Fruit fly (Drosophila melanogaster): Measurements from ENCODE around the gene MagR.

The MagR gene

DNA sequence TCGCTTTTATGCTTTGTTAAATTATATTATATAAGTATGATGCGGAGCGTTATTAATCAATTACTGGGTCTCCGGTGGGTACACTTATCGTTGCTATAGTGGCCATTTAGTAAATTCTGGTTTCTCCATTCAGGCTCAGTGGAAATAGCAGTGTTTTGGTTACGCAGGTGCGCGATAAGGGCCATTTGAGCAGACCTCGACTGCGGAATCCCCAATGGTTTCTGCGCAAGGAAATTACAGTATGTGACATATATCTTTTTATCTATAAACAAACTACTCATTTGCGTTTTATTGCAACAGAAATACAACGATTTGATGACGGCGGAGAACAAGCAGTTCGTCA lies 27.2 kb downstream of the MagR start:
- TF ChIP-seq CG16779 (tag; optimal IDR thresholded peaks at IDR 0.05) (no peak), CG8119 (GFP tag; IDR thresholded peaks at IDR 0.05) (no peak)

DNA sequence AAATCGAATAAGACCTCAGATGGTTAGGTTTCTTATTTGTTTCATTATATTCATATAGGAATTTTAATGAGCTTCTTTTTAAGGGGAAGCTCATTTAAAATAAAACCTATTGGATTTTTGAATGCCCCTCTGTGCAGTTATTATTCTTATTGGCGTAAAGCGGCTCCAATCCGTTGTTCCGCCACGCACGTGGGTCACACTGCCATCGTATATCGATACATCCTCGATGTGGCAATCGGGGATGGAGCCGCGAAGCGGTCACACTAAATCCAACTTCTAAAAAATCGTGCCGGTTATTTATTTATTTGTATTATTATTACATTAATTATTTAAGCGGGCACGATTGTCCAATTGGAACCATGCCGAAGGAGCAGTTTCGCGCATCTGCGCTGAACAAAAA lies 28.7 kb downstream of the MagR start, which contains the start of gene Polr3A:
Gene Polr3A, plus strand, starts transcription at position 234 of the 400 bp plus-strand sequence.
- TF ChIP-seq Smox (GFP tag; optimal IDR thresholded peaks at IDR 0.05) (no peak), dsx (GFP tag; optimal IDR thresholded peaks at IDR 0.05; ENCODE audit: poor library complexity, severe bottlenecking) (no peak), CG6808 (GFP tag; optimal IDR thresholded peaks at IDR 0.05) (no peak), CG32006 (GFP tag; optimal IDR thresholded peaks at IDR 0.05) (no peak), cyc (GFP tag; optimal IDR thresholded peaks at IDR 0.05) (no peak)

DNA sequence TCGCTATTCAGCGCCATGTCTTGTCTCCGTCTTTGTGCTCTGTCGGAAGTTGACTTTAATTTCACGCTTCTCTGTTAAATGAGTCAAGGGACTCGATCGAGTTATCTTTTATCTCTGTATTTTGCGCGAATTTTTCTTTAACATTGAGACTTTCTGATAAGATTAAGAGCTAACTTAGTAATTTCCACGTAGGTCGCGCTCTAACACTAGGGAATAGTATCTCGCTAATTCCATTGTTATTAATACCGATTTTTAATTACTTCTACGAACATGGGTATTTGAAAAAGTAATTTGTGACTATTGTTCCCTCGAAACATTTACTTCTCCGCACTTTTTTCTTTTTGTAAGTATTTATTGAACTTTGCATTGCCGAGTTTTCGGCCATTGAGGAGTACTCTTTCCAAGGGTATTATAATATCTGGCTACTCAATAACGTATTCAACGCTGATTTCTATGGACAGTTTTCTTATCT lies 32.4 kb downstream of the MagR start, which contains the start of gene CG8952:
Gene CG8952, minus strand, starts transcription at position 51 of the 472 bp plus-strand sequence.
- TF ChIP-seq Met (GFP tag; optimal IDR thresholded peaks at IDR 0.05) (no peak), acj6 (GFP tag; optimal IDR thresholded peaks at IDR 0.05) (no peak), lz (GFP tag; optimal IDR thresholded peaks at IDR 0.05) (no peak), Eip75B (GFP tag; optimal IDR thresholded peaks at IDR 0.05) (no peak), ss (GFP tag; optimal IDR thresholded peaks at IDR 0.05) (no peak), CG34406 (GFP tag; optimal IDR thresholded peaks at IDR 0.05) (no peak), Lpt (GFP tag; optimal IDR thresholded peaks at IDR 0.05) (no peak), CG11902 (GFP tag; optimal IDR thresholded peaks at IDR 0.05) (no peak), CG4318 (GFP tag; optimal IDR thresholded peaks at IDR 0.05) (no peak), CG6792 (GFP tag; optimal IDR thresholded peaks at IDR 0.05) (no peak), achi (GFP tag; optimal IDR thresholded peaks at IDR 0.05) (no peak), CG8119 (GFP tag; IDR thresholded peaks at IDR 0.05) (no peak), Smox (GFP tag; optimal IDR thresholded peaks at IDR 0.05) (no peak), Sox14 (GFP tag; optimal IDR thresholded peaks at IDR 0.05) (no peak), CG11762 (GFP tag; optimal IDR thresholded peaks at IDR 0.05; ENCODE audit: insufficient read depth) (no peak)

DNA sequence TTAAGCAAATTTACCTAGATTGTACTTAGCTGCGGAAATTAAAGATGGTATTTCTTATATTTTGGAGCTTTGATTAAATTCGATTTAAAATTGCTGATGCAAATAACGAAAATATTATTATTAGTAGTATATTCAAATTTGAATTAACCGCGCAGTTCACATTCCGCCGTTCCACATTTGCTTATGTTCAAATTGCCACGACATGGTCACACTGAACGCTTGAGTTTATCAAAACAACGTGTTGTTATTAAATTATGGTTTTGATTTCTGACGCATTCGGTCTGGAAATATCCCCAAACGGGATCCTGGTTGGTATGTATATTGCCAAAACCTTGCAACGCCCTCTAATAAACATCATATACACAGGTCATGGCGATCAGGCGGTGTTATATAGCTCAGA lies 35.4 kb downstream of the MagR start, which contains the start of gene CG33172:
Gene CG33172, plus strand, starts transcription at position 208 of the 400 bp plus-strand sequence.
- TF ChIP-seq CG6854 (GFP tag; optimal IDR thresholded peaks at IDR 0.05) (no peak), dac (GFP tag; optimal IDR thresholded peaks at IDR 0.05) (no peak), topi (GFP tag; optimal IDR thresholded peaks at IDR 0.05) (no peak), CG6276 (GFP tag; optimal IDR thresholded peaks at IDR 0.05) (no peak), Gug (GFP tag; IDR thresholded peaks at IDR 0.05) (no peak), CG10669 (GFP tag; optimal IDR thresholded peaks at IDR 0.05) (no peak), CG6808 (GFP tag; optimal IDR thresholded peaks at IDR 0.05) (no peak), CG15336 (GFP tag; IDR thresholded peaks at IDR 0.05) (no peak), fd85E (GFP tag; optimal IDR thresholded peaks at IDR 0.05) (no peak), esn (GFP tag; optimal IDR thresholded peaks at IDR 0.05) (no peak), spab (GFP tag; optimal IDR thresholded peaks at IDR 0.05) (no peak), CG11762 (GFP tag; optimal IDR thresholded peaks at IDR 0.05; ENCODE audit: insufficient read depth) (no peak), dsx (GFP tag; optimal IDR thresholded peaks at IDR 0.05; ENCODE audit: poor library complexity, severe bottlenecking) (no peak)

DNA sequence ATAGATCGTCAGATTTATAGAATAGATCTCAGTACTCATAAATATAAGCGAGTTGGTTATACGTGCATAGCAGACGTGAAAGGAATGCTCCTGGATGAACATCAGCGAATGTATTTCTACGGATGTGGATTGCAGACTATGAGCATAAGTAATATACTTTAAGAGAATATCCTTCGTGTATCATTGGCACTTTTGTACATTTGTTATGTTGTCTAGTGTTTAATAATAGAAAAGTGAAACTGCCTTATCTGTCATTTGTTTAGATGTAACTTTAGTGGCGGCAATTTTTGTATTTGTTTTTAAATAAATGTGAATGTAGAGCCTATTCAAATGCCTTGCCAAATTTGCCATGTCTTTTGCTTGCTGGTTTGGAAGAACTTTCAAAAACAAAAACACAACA lies 38.6 kb downstream of the MagR start, which contains the start of gene CG43672:
Gene CG43672, plus strand, starts transcription at position 301 of the 400 bp plus-strand sequence.
- no peak for TF ChIP-seq CG16779 (tag; optimal IDR thresholded peaks at IDR 0.05)
- no peak for TF ChIP-seq Sox14 (GFP tag; optimal IDR thresholded peaks at IDR 0.05)
- TF ChIP-seq Hr39 (GFP tag; optimal IDR thresholded peaks at IDR 0.05): no peak
- TF ChIP-seq Ets96B (tag; optimal IDR thresholded peaks at IDR 0.05): no peak
- TF ChIP-seq spab (GFP tag; optimal IDR thresholded peaks at IDR 0.05): no peak
- no peak for TF ChIP-seq Eip93F (GFP tag; optimal IDR thresholded peaks at IDR 0.05)
- TF ChIP-seq CG8319 (GFP tag; optimal IDR thresholded peaks at IDR 0.05): no peak
- TF ChIP-seq CG8119 (GFP tag; IDR thresholded peaks at IDR 0.05): no peak
- no peak for TF ChIP-seq CG11294 (GFP tag; IDR thresholded peaks at IDR 0.05)
- TF ChIP-seq Lpt (GFP tag; optimal IDR thresholded peaks at IDR 0.05): no peak
- no peak for TF ChIP-seq CG34406 (GFP tag; optimal IDR thresholded peaks at IDR 0.05)
- TF ChIP-seq CG10631 (GFP tag; optimal IDR thresholded peaks at IDR 0.05): no peak
- no peak for TF ChIP-seq CG6854 (GFP tag; optimal IDR thresholded peaks at IDR 0.05)
- TF ChIP-seq dsx (GFP tag; optimal IDR thresholded peaks at IDR 0.05; ENCODE audit: poor library complexity, severe bottlenecking): no peak
- no peak for TF ChIP-seq CG7368 (GFP tag; optimal IDR thresholded peaks at IDR 0.05)
- TF ChIP-seq CG6276 (GFP tag; optimal IDR thresholded peaks at IDR 0.05): no peak
- no peak for TF ChIP-seq OdsH (GFP tag; optimal IDR thresholded peaks at IDR 0.05)
- TF ChIP-seq ss (GFP tag; optimal IDR thresholded peaks at IDR 0.05): no peak

Measured in whole organism, prepupa.